Worm (Caenorhabditis elegans) whole organism, early embryonic: ENCODE data around the gene T23B7.2.

Experiments
- B0310.2 ChIP-seq: sonication (generic microtip); optimal IDR thresholded peaks from 2 replicates; lab custom pipeline; 2016; ENCODE audit warnings: mild to moderate bottlenecking, missing genetic modification characterization, missing compliant biosample characterization
- F13C5.2 ChIP-seq: sonication (generic microtip); optimal IDR thresholded peaks from 2 replicates; lab custom pipeline; 2017; ENCODE audit warnings: mild to moderate bottlenecking, missing genetic modification characterization, inconsistent platforms, missing compliant biosample characterization
- aly-1 ChIP-seq: sonication (generic microtip); optimal IDR thresholded peaks from 2 replicates; lab custom pipeline; 2016; ENCODE audit warnings: missing genetic modification characterization, missing compliant biosample characterization
- ama-1 ChIP-seq: fragments of 150-350 bp; optimal IDR thresholded peaks from 2 replicates; lab custom pipeline; 2014
- ceh-13 ChIP-seq: fragments of 200-800 bp; sonication (Bioruptor generic); optimal IDR thresholded peaks from 2 replicates; lab custom pipeline; 2018; ENCODE audit warnings: mild to moderate bottlenecking, missing genetic modification characterization, missing compliant biosample characterization
- ceh-36 ChIP-seq: sonication (generic microtip); optimal IDR thresholded peaks from 2 replicates; lab custom pipeline; 2016; ENCODE audit warnings: missing genetic modification characterization, inconsistent platforms, missing compliant biosample characterization
- flt-1 ChIP-seq: fragments of 200-800 bp; sonication (Bioruptor generic); IDR thresholded peaks from 2 replicates; pipeline ENCODE4 v1.3.6; 2022; ENCODE audit warnings: missing genetic modification characterization, missing compliant biosample characterization
- hnd-1 ChIP-seq: sonication (generic microtip); optimal IDR thresholded peaks from 2 replicates; lab custom pipeline; 2016; ENCODE audit warnings: missing genetic modification characterization, missing compliant biosample characterization
- sea-1 ChIP-seq: fragments of 200-800 bp; sonication (Bioruptor generic); conservative IDR thresholded peaks from 2 replicates; pipeline ENCODE4 v1.3.6; 2022; ENCODE audit warnings: missing genetic modification characterization, missing compliant biosample characterization
- tbx-11 ChIP-seq: fragments of 200-800 bp; sonication (Bioruptor generic); IDR thresholded peaks from 2 replicates; pipeline ENCODE4 v1.3.6; 2022; ENCODE audit warnings: missing genetic modification characterization, missing compliant biosample characterization
- tbx-37 ChIP-seq: fragments of 200-800 bp; sonication (Bioruptor generic); conservative IDR thresholded peaks from 2 replicates; pipeline ENCODE4 v1.3.6; 2022; ENCODE audit warnings: missing genetic modification reagents, missing genetic modification characterization, missing compliant biosample characterization
- tra-4 ChIP-seq: sonication (generic microtip); optimal IDR thresholded peaks from 2 replicates; lab custom pipeline; 2017; ENCODE audit warnings: missing genetic modification characterization, missing compliant biosample characterization

DNA sequence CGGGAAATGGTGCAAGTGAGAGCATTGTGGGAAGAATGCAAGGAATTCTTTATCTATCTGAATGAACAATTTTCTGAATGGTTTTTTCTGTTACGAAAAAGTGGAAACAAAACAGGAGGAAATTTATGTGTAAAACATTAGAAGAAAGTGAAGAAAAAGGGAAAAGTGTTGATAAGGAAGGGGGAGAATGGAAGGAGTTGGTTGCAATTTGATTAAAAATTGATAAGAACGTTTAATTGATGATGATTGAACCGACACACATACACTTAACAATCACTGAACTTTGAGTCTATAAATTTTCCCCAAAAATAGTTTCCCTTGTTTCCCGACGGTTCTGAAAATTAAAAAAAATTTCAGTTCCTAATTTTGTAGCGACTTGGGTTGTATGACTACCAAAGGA, 39.1 kb downstream of the T23B7.2 start:
- no peak for TF ChIP-seq tbx-11 (GFP tag; lab: Robert Waterston, UW)
- TF ChIP-seq tra-4 (tag; lab: Kevin White, UChicago) = no peak
- TF ChIP-seq F13C5.2 (tag; lab: Kevin White, UChicago) = no peak
- TF ChIP-seq B0310.2 (tag; lab: Kevin White, UChicago) = no peak
- TF ChIP-seq ceh-36 = no peak
- no peak for TF ChIP-seq aly-1 (tag; lab: Kevin White, UChicago)
- no peak for TF ChIP-seq hnd-1 (tag; lab: Kevin White, UChicago)
- TF ChIP-seq sea-1 = no peak
- no peak for TF ChIP-seq ama-1 (lab: Kevin White, UChicago)
- no peak for TF ChIP-seq ceh-13
- no peak for TF ChIP-seq flt-1 (GFP tag; lab: Robert Waterston, UW)
- no peak for TF ChIP-seq tbx-37 (GFP tag; lab: Robert Waterston, UW)
